Worm (Caenorhabditis elegans): Measurements from ENCODE around the gene W02G9.3.

DNA sequence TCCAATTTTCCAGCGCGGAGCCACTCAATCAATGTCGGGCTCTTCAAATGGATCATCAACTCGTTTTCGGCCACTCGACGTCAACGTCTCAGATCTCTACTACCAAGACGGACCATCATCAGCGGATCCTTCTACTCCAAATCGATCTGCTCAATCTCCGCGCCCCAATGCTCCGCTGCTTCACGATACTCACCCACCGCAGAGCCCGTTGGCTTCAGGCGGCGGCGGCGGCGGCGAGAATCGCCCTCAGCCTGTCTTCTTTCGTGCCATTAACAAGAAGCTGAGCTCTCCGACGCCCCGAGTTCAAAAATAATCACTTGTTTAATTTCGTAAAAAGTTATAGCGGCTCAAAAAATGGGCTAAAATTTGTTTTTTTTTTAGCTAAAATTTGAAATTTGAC, 26.7 kb upstream of the W02G9.3 start:
- no peak for TF ChIP-seq lin-13 (GFP tag; optimal IDR thresholded peaks at IDR 0.05)
- no peak for TF ChIP-seq lsy-2 (tag; optimal IDR thresholded peaks at IDR 0.05)
- TF ChIP-seq zag-1 (tag; optimal IDR thresholded peaks at IDR 0.05), result no peak
- TF ChIP-seq nhr-25 (tag; optimal IDR thresholded peaks at IDR 0.05), result no peak
- TF ChIP-seq ceh-82 (tag; optimal IDR thresholded peaks at IDR 0.05), result no peak

Measured in whole organism, L2 larva.